Worm (Caenorhabditis elegans): ENCODE data around the gene best-15.

DNA sequence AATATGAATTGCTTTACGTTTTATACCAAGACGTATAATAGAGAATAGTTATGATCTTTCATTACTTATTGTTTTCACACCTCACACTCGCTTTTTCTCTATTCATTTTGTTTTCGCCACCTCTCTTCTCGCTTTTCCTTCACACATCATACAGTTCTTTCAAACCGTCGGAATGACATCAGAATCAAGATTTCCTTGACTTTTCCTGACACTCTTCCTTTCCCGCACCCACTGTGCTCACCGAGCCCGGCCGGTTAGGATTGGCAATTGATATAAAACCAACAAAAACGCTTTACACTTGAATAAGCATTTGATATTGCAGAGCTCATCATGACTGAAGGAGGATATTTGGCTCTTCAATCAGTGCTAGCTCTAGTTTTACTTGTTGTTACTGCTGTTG lies 32.7 kb downstream of the best-15 start, which contains the start of gene zipt-2.1:
- TF ChIP-seq aptf-3 (GFP tag; IDR thresholded peaks at IDR 0.05) (no peak), snpc-4 (GFP tag; optimal IDR thresholded peaks at IDR 0.05) (no peak), snpc-4 (tag; optimal IDR thresholded peaks at IDR 0.05) (no peak), F10E7.11 (tag; optimal IDR thresholded peaks at IDR 0.05) (no peak), ama-1 (optimal IDR thresholded peaks at IDR 0.05) (no peak), ama-1 (GFP tag; optimal IDR thresholded peaks at IDR 0.05) (no peak), Y53G8AR.9 (GFP tag; conservative IDR thresholded peaks at IDR 0.05) (no peak), hlh-26 (GFP tag; conservative IDR thresholded peaks at IDR 0.05) (no peak), die-1 (tag; optimal IDR thresholded peaks at IDR 0.05) (no peak), ceh-58 (GFP tag; IDR thresholded peaks at IDR 0.05) (no peak), lag-1 (GFP tag; IDR thresholded peaks at IDR 0.05) (no peak), Y79H2A.3 (GFP tag; conservative IDR thresholded peaks at IDR 0.05) (no peak), unc-62 (GFP tag; optimal IDR thresholded peaks at IDR 0.05) (no peak), T26A5.8 (tag; optimal IDR thresholded peaks at IDR 0.05) (no peak), madf-3 (GFP tag; IDR thresholded peaks at IDR 0.05) (no peak)
